Worm (Caenorhabditis elegans) whole organism, L4 larva: Measurements from ENCODE around the gene str-246.

ENCODE experiments used
- F10B5.3 ChIP-seq: sonication (generic microtip); optimal IDR thresholded peaks from 2 replicates; lab custom pipeline; 2016; ENCODE audit warnings: mild to moderate bottlenecking, missing genetic modification characterization, missing compliant biosample characterization
- F26F4.8 ChIP-seq: fragments of 200-800 bp; sonication (Bioruptor generic); conservative IDR thresholded peaks from 2 replicates; pipeline ENCODE4 v1.3.6; 2022; ENCODE audit warnings: missing genetic modification characterization, missing compliant biosample characterization
- F49E8.2 ChIP-seq: sonication (generic microtip); optimal IDR thresholded peaks from 2 replicates; lab custom pipeline; 2016; ENCODE audit warnings: missing compliant biosample characterization, mild to moderate bottlenecking, missing genetic modification characterization, borderline replicate concordance
- Y105C5A.15 ChIP-seq: fragments of 200-800 bp; sonication (Bioruptor generic); IDR thresholded peaks from 2 replicates; pipeline ENCODE4 v1.3.6; 2022; ENCODE audit warnings: missing genetic modification characterization, missing compliant biosample characterization
- Y48G9A.11 ChIP-seq: fragments of 200-800 bp; sonication (Bioruptor generic); IDR thresholded peaks from 2 replicates; pipeline ENCODE4 v1.3.6; 2022; ENCODE audit warnings: missing genetic modification reagents, missing genetic modification characterization, missing compliant biosample characterization
- Y5F2A.4 ChIP-seq: fragments of 200-800 bp; sonication (Bioruptor generic); optimal IDR thresholded peaks from 2 replicates; lab custom pipeline; 2018; ENCODE audit warnings: mild to moderate bottlenecking, missing genetic modification characterization, missing compliant biosample characterization
- ZK337.2 ChIP-seq: fragments of 200-800 bp; sonication (Bioruptor generic); IDR thresholded peaks from 2 replicates; pipeline ENCODE4 v1.3.6; 2022; ENCODE audit warnings: missing genetic modification reagents, missing genetic modification characterization, missing compliant biosample characterization
- ceh-20 ChIP-seq: fragments of 200-800 bp; sonication (Bioruptor generic); IDR thresholded peaks from 2 replicates; pipeline ENCODE4 v1.3.6; 2022; ENCODE audit warnings: missing genetic modification reagents, missing genetic modification characterization, missing compliant biosample characterization
- ceh-32 ChIP-seq: sonication (generic microtip); optimal IDR thresholded peaks from 2 replicates; lab custom pipeline; 2016; ENCODE audit warnings: mild to moderate bottlenecking, missing genetic modification characterization, missing compliant biosample characterization; ENCODE audit not compliant: poor library complexity
- ces-1 ChIP-seq: fragments of 150-350 bp; sonication (generic microtip); optimal IDR thresholded peaks from 4 replicates; lab custom pipeline; 2014; ENCODE audit warnings: missing biosample characterization, missing genetic modification reagents, missing genetic modification characterization
- daf-16 ChIP-seq, 3 experiments: sonication (generic microtip); optimal IDR thresholded peaks; 2 replicates each; lab custom pipeline; 2016 to 2017; ENCODE audit warnings: missing genetic modification characterization in 3 of 3, missing genetic modification reagents in 3 of 3, mild to moderate bottlenecking in 2 of 3, missing compliant biosample characterization in 2 of 3, missing biosample characterization in 1 of 3, moderate library complexity in 1 of 3
- dpl-1 ChIP-seq: fragments of 150-350 bp; optimal IDR thresholded peaks from 2 replicates; lab custom pipeline; 2014; ENCODE audit warnings: missing biosample characterization, missing genetic modification reagents, missing genetic modification characterization
- duxl-1 ChIP-seq: sonication (generic microtip); optimal IDR thresholded peaks from 2 replicates; lab custom pipeline; 2016; ENCODE audit warnings: mild to moderate bottlenecking, missing genetic modification characterization, moderate library complexity, missing compliant biosample characterization; ENCODE audit not compliant: poor library complexity
- dve-1 ChIP-seq: sonication (generic microtip); optimal IDR thresholded peaks from 2 replicates; lab custom pipeline; 2017; ENCODE audit warnings: antibody characterized with exemption, mild to moderate bottlenecking, missing genetic modification characterization, missing compliant biosample characterization; ENCODE audit not compliant: insufficient read depth
- egl-43 ChIP-seq: fragments of 200-800 bp; sonication (Bioruptor generic); IDR thresholded peaks from 2 replicates; pipeline ENCODE4 v1.3.6; 2022; ENCODE audit warnings: missing genetic modification reagents, missing genetic modification characterization, missing compliant biosample characterization
- gei-8 ChIP-seq: fragments of 200-800 bp; sonication (Bioruptor generic); optimal IDR thresholded peaks from 2 replicates; lab custom pipeline; 2018; ENCODE audit warnings: mild to moderate bottlenecking, missing genetic modification characterization, missing compliant biosample characterization
- hlh-11 ChIP-seq: fragments of 200-800 bp; sonication (Bioruptor generic); optimal IDR thresholded peaks from 2 replicates; lab custom pipeline; 2018; ENCODE audit warnings: mild to moderate bottlenecking, missing genetic modification characterization, missing compliant biosample characterization
- hlh-30 ChIP-seq: sonication (generic microtip); optimal IDR thresholded peaks from 2 replicates; lab custom pipeline; 2017; ENCODE audit warnings: antibody characterized with exemption, mild to moderate bottlenecking, missing genetic modification characterization, missing compliant biosample characterization; ENCODE audit not compliant: insufficient read depth
- jun-1 ChIP-seq: fragments of 150-350 bp; optimal IDR thresholded peaks from 2 replicates; lab custom pipeline; 2014; ENCODE audit warnings: missing biosample characterization, missing genetic modification reagents, missing genetic modification characterization
- lim-7 ChIP-seq: fragments of 200-800 bp; sonication (Bioruptor generic); IDR thresholded peaks from 2 replicates; pipeline ENCODE4 v1.3.6; 2022; ENCODE audit warnings: missing genetic modification characterization, missing compliant biosample characterization
- lin-13 ChIP-seq: fragments of 150-350 bp; optimal IDR thresholded peaks from 2 replicates; lab custom pipeline; 2014; ENCODE audit warnings: missing biosample characterization, missing genetic modification reagents, missing genetic modification characterization
- lin-39 ChIP-seq: fragments of 150-350 bp; optimal IDR thresholded peaks from 2 replicates; lab custom pipeline; 2014; ENCODE audit warnings: missing biosample characterization, missing genetic modification reagents, missing genetic modification characterization
- lsy-2 ChIP-seq, 2 experiments: fragments of 150-350 bp in 1 of 2; sonication (generic microtip) in 1 of 2; optimal IDR thresholded peaks; 2 replicates each; lab custom pipeline; 2014 to 2017; ENCODE audit warnings: missing biosample characterization in 2 of 2, missing genetic modification characterization in 2 of 2
- madf-5 ChIP-seq, 2 experiments: fragments of 200-800 bp; sonication (Bioruptor generic); IDR thresholded peaks; 2 replicates each; pipeline ENCODE4 v1.3.6; 2022; ENCODE audit warnings: missing compliant biosample characterization in 2 of 2, missing genetic modification characterization in 2 of 2
- mdl-1 ChIP-seq, 2 experiments: fragments of 150-350 bp in 1 of 2; sonication (generic microtip) in 1 of 2; optimal IDR thresholded peaks; 2 replicates each; lab custom pipeline; 2014 to 2017; ENCODE audit warnings: missing biosample characterization in 2 of 2, missing genetic modification characterization in 2 of 2
- mep-1 ChIP-seq: fragments of 150-350 bp; sonication (generic microtip); optimal IDR thresholded peaks from 3 replicates; lab custom pipeline; 2014; ENCODE audit warnings: missing biosample characterization, missing genetic modification characterization
- mes-2 ChIP-seq: sonication (generic microtip); optimal IDR thresholded peaks from 2 replicates; lab custom pipeline; 2016; ENCODE audit warnings: missing genotype, mild to moderate bottlenecking, missing genetic modification characterization, missing compliant biosample characterization; ENCODE audit not compliant: poor library complexity, severe bottlenecking
- mxl-2 ChIP-seq: fragments of 200-800 bp; sonication (Bioruptor generic); conservative IDR thresholded peaks from 2 replicates; pipeline ENCODE4 v1.3.6; 2022; ENCODE audit warnings: missing genetic modification reagents, missing genetic modification characterization, missing compliant biosample characterization
- mxl-3 ChIP-seq: fragments of 200-800 bp; sonication (Bioruptor generic); optimal IDR thresholded peaks from 2 replicates; lab custom pipeline; 2018; ENCODE audit warnings: mild to moderate bottlenecking, missing genetic modification characterization, missing compliant biosample characterization
- nhr-11 ChIP-seq: fragments of 150-350 bp; optimal IDR thresholded peaks from 2 replicates; lab custom pipeline; 2014; ENCODE audit warnings: missing biosample characterization, missing genetic modification characterization
- nhr-25 ChIP-seq: sonication (generic microtip); optimal IDR thresholded peaks from 2 replicates; lab custom pipeline; 2017; ENCODE audit warnings: missing genetic modification characterization, mild to moderate bottlenecking, missing compliant biosample characterization, antibody characterized with exemption, moderate library complexity, borderline replicate concordance; ENCODE audit not compliant: insufficient read depth
- nhr-28 ChIP-seq: fragments of 150-350 bp; optimal IDR thresholded peaks from 2 replicates; lab custom pipeline; 2014; ENCODE audit warnings: missing biosample characterization, missing genetic modification characterization
- nhr-48 ChIP-seq: sonication (generic microtip); optimal IDR thresholded peaks from 2 replicates; lab custom pipeline; 2016; ENCODE audit warnings: mild to moderate bottlenecking, missing genetic modification characterization, missing compliant biosample characterization
- nhr-76 ChIP-seq: fragments of 150-350 bp; optimal IDR thresholded peaks from 2 replicates; lab custom pipeline; 2014; ENCODE audit warnings: missing biosample characterization, missing genetic modification characterization
- nhr-77 ChIP-seq: fragments of 150-350 bp; optimal IDR thresholded peaks from 2 replicates; lab custom pipeline; 2014; ENCODE audit warnings: missing biosample characterization, missing genetic modification characterization
- pha-4 ChIP-seq, 2 experiments: fragments of 150-350 bp in 1 of 2; fragments of 200-800 bp in 1 of 2; sonication (Bioruptor generic) in 1 of 2; IDR thresholded peaks in 1 of 2; optimal IDR thresholded peaks in 1 of 2; 2 replicates each; pipeline versions ENCODE4 v1.3.6 to Lab custom; 2014 to 2022; ENCODE audit warnings: missing genetic modification characterization in 2 of 2, missing genetic modification reagents in 2 of 2, missing biosample characterization in 1 of 2, missing compliant biosample characterization in 1 of 2
- rbr-2 ChIP-seq: sonication (generic microtip); optimal IDR thresholded peaks from 2 replicates; lab custom pipeline; 2016; ENCODE audit warnings: missing genotype, missing genetic modification characterization, missing compliant biosample characterization
- snpc-1.2 ChIP-seq: fragments of 200-800 bp; sonication (Bioruptor generic); IDR thresholded peaks from 2 replicates; pipeline ENCODE4 v1.3.6; 2022; ENCODE audit warnings: missing genetic modification reagents, missing genetic modification characterization, missing compliant biosample characterization
- spr-1 ChIP-seq: sonication (generic microtip); optimal IDR thresholded peaks from 2 replicates; lab custom pipeline; 2016; ENCODE audit warnings: mild to moderate bottlenecking, missing genetic modification characterization, missing compliant biosample characterization
- tra-1 ChIP-seq: fragments of 200-800 bp; sonication (Bioruptor generic); IDR thresholded peaks from 2 replicates; pipeline ENCODE4 v1.3.6; 2022; ENCODE audit warnings: missing genetic modification reagents, missing genetic modification characterization, missing compliant biosample characterization
- unc-130 ChIP-seq: sonication (generic microtip); optimal IDR thresholded peaks from 2 replicates; lab custom pipeline; 2016; ENCODE audit warnings: missing genetic modification reagents, missing genetic modification characterization, missing compliant biosample characterization
- zag-1 ChIP-seq: fragments of 150-350 bp; optimal IDR thresholded peaks from 2 replicates; lab custom pipeline; 2014; ENCODE audit warnings: missing biosample characterization, missing genetic modification characterization
- zip-2 ChIP-seq: fragments of 150-350 bp; optimal IDR thresholded peaks from 2 replicates; lab custom pipeline; 2014; ENCODE audit warnings: missing biosample characterization, missing genetic modification characterization
- ztf-7 ChIP-seq: fragments of 150-350 bp; optimal IDR thresholded peaks from 2 replicates; lab custom pipeline; 2014; ENCODE audit warnings: missing biosample characterization, missing genetic modification characterization

Gene str-246

ce11 chrIII:11054532-11055265 lies 22.8 kb upstream of the str-246 start (continued):
- no peak for TF ChIP-seq mxl-2
- peak; percentile 23; the same call in 1 of the 2 replicates for TF ChIP-seq pha-4 (GFP tag; IDR thresholded peaks at IDR 0.05; lab: Robert Waterston, UW)
- TF ChIP-seq pha-4 (tag; optimal IDR thresholded peaks at IDR 0.05; lab: Kevin White, UChicago) = peak; percentile 9
- TF ChIP-seq mep-1 (tag; lab: Kevin White, UChicago) = peak; percentile 73
- peak; percentile 7 for TF ChIP-seq nhr-77 (tag; lab: Kevin White, UChicago)
- no peak for TF ChIP-seq daf-16 (GFP tag; optimal IDR thresholded peaks at IDR 0.05; lab: Kevin White, UChicago)
- peak; percentile 52 for TF ChIP-seq daf-16 (tag; optimal IDR thresholded peaks at IDR 0.05; lab: Kevin White, UChicago)
- peak; percentile 21 for TF ChIP-seq zip-2
- TF ChIP-seq mxl-3 (GFP tag; lab: Kevin White, UChicago) = peak; percentile 61
- peak; percentile 55 for TF ChIP-seq nhr-48 (tag; lab: Kevin White, UChicago)
- TF ChIP-seq nhr-25 (tag; lab: Kevin White, UChicago) = peak; percentile 82
- TF ChIP-seq spr-1 = peak; percentile 64
- TF ChIP-seq jun-1 = peak; percentile 13
- peak; percentile 51 for TF ChIP-seq dpl-1 (GFP tag; lab: Kevin White, UChicago)
- peak; percentile 19 for TF ChIP-seq ceh-32 (tag; lab: Kevin White, UChicago)
- peak in 1 of 2 experiments; percentile 67 for TF ChIP-seq lsy-2 (tag; optimal IDR thresholded peaks at IDR 0.05; lab: Kevin White, UChicago)
- no peak for TF ChIP-seq ZK337.2 (GFP tag; lab: Robert Waterston, UW)
- TF ChIP-seq egl-43 (GFP tag; lab: Robert Waterston, UW) = peak; percentile 69; the same call in 1 of the 2 replicates
- peak; percentile 31 for TF ChIP-seq nhr-11
- peak; percentile 24 for TF ChIP-seq mes-2 (tag; lab: Kevin White, UChicago)
- no peak for TF ChIP-seq ces-1 (GFP tag; lab: Kevin White, UChicago)
- TF ChIP-seq ztf-7 (tag; lab: Kevin White, UChicago) = no peak
- TF ChIP-seq hlh-30 (tag; lab: Kevin White, UChicago) = peak; percentile 88

ce11 chrIII:11059775-11060174 lies 17.7 kb upstream of the str-246 start:
- TF ChIP-seq duxl-1 (tag; lab: Kevin White, UChicago) (no peak), lin-39 (tag; lab: Kevin White, UChicago) (no peak), hlh-11 (peak; percentile 61), hlh-30 (tag; lab: Kevin White, UChicago) (peak; percentile 21), ces-1 (GFP tag; lab: Kevin White, UChicago) (no peak), pha-4 (GFP tag; IDR thresholded peaks at IDR 0.05; lab: Robert Waterston, UW) (no peak), pha-4 (tag; optimal IDR thresholded peaks at IDR 0.05; lab: Kevin White, UChicago) (no peak), lin-13 (GFP tag; lab: Kevin White, UChicago) (no peak), nhr-76 (no peak), mdl-1 (tag; optimal IDR thresholded peaks at IDR 0.05; lab: Kevin White, UChicago) (peak in 1 of 2 experiments; percentile 24), ceh-20 (no peak), Y5F2A.4 (GFP tag; lab: Kevin White, UChicago) (no peak), egl-43 (GFP tag; lab: Robert Waterston, UW) (no peak), mxl-2 (no peak), madf-5 (GFP tag; IDR thresholded peaks at IDR 0.05; lab: Robert Waterston, UW) (no peak), nhr-11 (no peak), zag-1 (tag; lab: Kevin White, UChicago) (no peak), gei-8 (no peak), zip-2 (no peak), snpc-1.2 (GFP tag; lab: Robert Waterston, UW) (no peak), dve-1 (tag; lab: Kevin White, UChicago) (peak; percentile 82), Y105C5A.15 (no peak), tra-1 (peak; percentile 50; the same call in 1 of the 2 replicates), unc-130 (no peak), nhr-25 (tag; lab: Kevin White, UChicago) (no peak), F49E8.2 (tag; lab: Kevin White, UChicago) (no peak), lim-7 (GFP tag; lab: Robert Waterston, UW) (no peak), Y48G9A.11 (no peak), rbr-2 (tag; lab: Kevin White, UChicago) (no peak), nhr-28 (peak; percentile 76), F26F4.8 (no peak), lsy-2 (tag; optimal IDR thresholded peaks at IDR 0.05; lab: Kevin White, UChicago) (peak in 1 of 2 experiments; percentile 33), F10B5.3 (tag; lab: Kevin White, UChicago) (no peak)
